Worm (Caenorhabditis elegans) whole organism, L4/young adult: ENCODE measurements around the gene ilys-4.

Source experiments
- dao-5 ChIP-seq: sonication (generic microtip); optimal IDR thresholded peaks from 2 replicates; lab custom pipeline; 2016; ENCODE audit warnings: missing genotype, missing genetic modification characterization, moderate library complexity, missing compliant biosample characterization
- him-1 ChIP-seq: sonication (generic microtip); optimal IDR thresholded peaks from 2 replicates; lab custom pipeline; 2016; ENCODE audit warnings: missing genotype, missing genetic modification reagents, missing genetic modification characterization, missing compliant biosample characterization

- TF ChIP-seq dao-5 (tag; lab: Kevin White, UChicago), result no peak
- no peak for TF ChIP-seq him-1 (tag; lab: Kevin White, UChicago)
These were observed 47.0 kb downstream of the ilys-4 start for ce11 chrIV:7850329-7850728.
